Worm (Caenorhabditis elegans): Measurements from ENCODE around the gene rsp-4.

Gene rsp-4

ce11 chrII:5417905-5418304, 29.3 kb upstream of the rsp-4 start:
- TF ChIP-seq Y56A3A.18 (GFP tag; IDR thresholded peaks at IDR 0.05) (no peak), hrde-1 (tag; optimal IDR thresholded peaks at IDR 0.05; ENCODE audit: borderline replicate concordance) (no peak), him-1 (tag; optimal IDR thresholded peaks at IDR 0.05) (no peak), nhr-120 (GFP tag; IDR thresholded peaks at IDR 0.05) (no peak), T07F8.4 (tag; optimal IDR thresholded peaks at IDR 0.05) (no peak), ztf-22 (GFP tag; optimal IDR thresholded peaks at IDR 0.05) (no peak), nfyb-1 (GFP tag; IDR thresholded peaks at IDR 0.05) (no peak), bed-2 (GFP tag; IDR thresholded peaks at IDR 0.05) (no peak), zfh-2 (GFP tag; conservative IDR thresholded peaks at IDR 0.05) (no peak), pha-4 (tag; optimal IDR thresholded peaks at IDR 0.05) (no peak), let-526 (GFP tag; IDR thresholded peaks at IDR 0.05) (no peak), ceh-58 (GFP tag; IDR thresholded peaks at IDR 0.05) (no peak), F55B11.4 (tag; optimal IDR thresholded peaks at IDR 0.05; ENCODE audit: borderline replicate concordance, insufficient read depth) (no peak), Y95B8A.8 (GFP tag; IDR thresholded peaks at IDR 0.05) (no peak), rcor-1 (GFP tag; IDR thresholded peaks at IDR 0.05) (no peak), unc-130 (GFP tag; optimal IDR thresholded peaks at IDR 0.05) (no peak), xnd-1 (tag; optimal IDR thresholded peaks at IDR 0.05) (no peak), C17E4.6 (GFP tag; IDR thresholded peaks at IDR 0.05) (no peak)

DNA sequence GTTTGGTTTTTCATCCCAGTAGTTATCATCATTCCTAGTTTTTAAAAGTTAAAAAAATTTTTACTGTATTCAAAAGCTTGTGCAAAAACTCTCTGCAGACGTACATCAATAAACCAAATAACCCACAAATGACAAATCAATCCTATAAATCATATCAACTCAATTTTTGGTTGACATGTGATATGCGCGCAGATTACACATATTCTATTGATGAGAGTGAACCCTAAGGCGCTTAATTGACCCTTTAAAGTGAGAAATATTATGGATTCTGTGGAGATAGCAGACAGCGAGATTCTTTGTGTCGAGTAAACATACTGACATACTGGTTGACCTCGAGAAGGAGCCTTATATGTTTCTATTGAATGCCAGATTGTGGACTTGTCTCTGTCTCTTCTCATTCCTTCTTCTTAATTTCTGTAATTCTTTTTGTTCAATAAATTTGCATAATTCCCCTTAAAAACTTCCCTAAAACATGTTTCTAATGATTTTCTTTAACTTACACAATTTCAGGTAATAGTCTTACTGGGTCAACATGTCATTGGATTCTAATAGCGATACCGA, 27.6 kb upstream of the rsp-4 start, which contains the start of gene EEED8.2:
Gene EEED8.2 (plus strand): TSS at position 511 of the 561 bp plus-strand sequence.
- TF ChIP-seq T26A5.8 (tag; optimal IDR thresholded peaks at IDR 0.05) (no peak), F10E7.11 (tag; optimal IDR thresholded peaks at IDR 0.05) (no peak), D2030.7 (GFP tag; IDR thresholded peaks at IDR 0.05) (no peak), repo-1 (tag; optimal IDR thresholded peaks at IDR 0.05) (no peak), dox-1 (GFP tag; IDR thresholded peaks at IDR 0.05) (no peak), ekl-4 (GFP tag; IDR thresholded peaks at IDR 0.05) (no peak), chd-7 (tag; optimal IDR thresholded peaks at IDR 0.05) (no peak), efl-1 (GFP tag; optimal IDR thresholded peaks at IDR 0.05) (no peak), ceh-91 (GFP tag; IDR thresholded peaks at IDR 0.05) (no peak), let-526 (GFP tag; IDR thresholded peaks at IDR 0.05) (no peak), C17E4.6 (GFP tag; IDR thresholded peaks at IDR 0.05) (no peak), snpc-1.3 (tag; optimal IDR thresholded peaks at IDR 0.05; ENCODE audit: insufficient read depth) (no peak), ets-4 (GFP tag; optimal IDR thresholded peaks at IDR 0.05) (no peak), tbx-9 (tag; optimal IDR thresholded peaks at IDR 0.05; ENCODE audit: borderline replicate concordance) (no peak), hrde-1 (tag; optimal IDR thresholded peaks at IDR 0.05; ENCODE audit: borderline replicate concordance) (no peak), unc-62 (GFP tag; optimal IDR thresholded peaks at IDR 0.05) (no peak)

- TF ChIP-seq F33H1.4 (GFP tag; IDR thresholded peaks at IDR 0.05), result peak; percentile 85
- TF ChIP-seq somi-1 (GFP tag; optimal IDR thresholded peaks at IDR 0.05), result no peak
- no peak for TF ChIP-seq mes-4 (tag; optimal IDR thresholded peaks at IDR 0.05)
- TF ChIP-seq pha-4 (tag; optimal IDR thresholded peaks at IDR 0.05), result no peak
- no peak for TF ChIP-seq gei-17 (GFP tag; optimal IDR thresholded peaks at IDR 0.05)
- peak; percentile 80 for TF ChIP-seq xnd-1 (tag; optimal IDR thresholded peaks at IDR 0.05)
- TF ChIP-seq nhr-179 (tag; optimal IDR thresholded peaks at IDR 0.05), result no peak
- TF ChIP-seq ztf-26 (tag; optimal IDR thresholded peaks at IDR 0.05), result no peak
- TF ChIP-seq B0035.1 (tag; optimal IDR thresholded peaks at IDR 0.05), result no peak
- TF ChIP-seq efl-1 (GFP tag; optimal IDR thresholded peaks at IDR 0.05), result no peak
- no peak for TF ChIP-seq hsf-1 (GFP tag; IDR thresholded peaks at IDR 0.05)
- no peak for TF ChIP-seq T07F8.4 (tag; optimal IDR thresholded peaks at IDR 0.05)
- TF ChIP-seq F57A8.1 (GFP tag; optimal IDR thresholded peaks at IDR 0.05), result no peak
- peak; percentile 61 for TF ChIP-seq madf-8 (GFP tag; conservative IDR thresholded peaks at IDR 0.05)
- no peak for TF ChIP-seq madf-10 (tag; optimal IDR thresholded peaks at IDR 0.05)
- TF ChIP-seq ztf-6 (GFP tag; IDR thresholded peaks at IDR 0.05), result no peak
- peak; percentile 0 for TF ChIP-seq snpc-1.3 (tag; optimal IDR thresholded peaks at IDR 0.05; ENCODE audit: insufficient read depth)
- peak; percentile 80 for TF ChIP-seq madf-6 (GFP tag; IDR thresholded peaks at IDR 0.05)
- peak; percentile 90 for TF ChIP-seq lsl-1 (GFP tag; optimal IDR thresholded peaks at IDR 0.05)
- no peak for TF ChIP-seq nfyb-1 (GFP tag; IDR thresholded peaks at IDR 0.05)
- TF ChIP-seq lin-54 (GFP tag; optimal IDR thresholded peaks at IDR 0.05), result peak; percentile 13
Measured at ce11 chrII:5414040-5414439, 25.4 kb upstream of the rsp-4 start, which contains the start of the genes EEED8.14 and EEED8.3. TSS of gene EEED8.14 (minus strand) at chrII:5414052. TSS of gene EEED8.3 (plus strand) at chrII:5414276.

Measured in whole organism, young adult.